Fruit fly (Drosophila melanogaster) whole organism, prepupa: Measurements from ENCODE around the gene CG7218.

ENCODE experiments used
- Blimp-1 ChIP-seq: fragments of 200-800 bp; sonication (Bioruptor generic); optimal IDR thresholded peaks from 3 replicates; lab custom pipeline; 2017; ENCODE audit warnings: missing biosample characterization, missing genetic modification characterization, mild to moderate bottlenecking, moderate library complexity, missing genetic modification reagents
- CG10631 ChIP-seq: fragments of 200-800 bp; sonication (Bioruptor generic); optimal IDR thresholded peaks from 2 replicates; lab custom pipeline; 2016; ENCODE audit warnings: missing biosample characterization, missing genetic modification characterization
- CG11294 ChIP-seq: fragments of 200-800 bp; sonication (Bioruptor generic); IDR thresholded peaks from 2 replicates; pipeline ENCODE4 v1.3.6; 2022; ENCODE audit warnings: missing biosample characterization, missing genetic modification characterization
- CG15336 ChIP-seq: fragments of 200-800 bp; sonication (Bioruptor generic); IDR thresholded peaks from 2 replicates; pipeline ENCODE4 v1.3.6; 2022; ENCODE audit warnings: missing biosample characterization, missing genetic modification characterization
- CG1621 ChIP-seq: fragments of 200-800 bp; sonication (Bioruptor generic); optimal IDR thresholded peaks from 3 replicates; lab custom pipeline; 2018; ENCODE audit warnings: missing biosample characterization, mild to moderate bottlenecking, missing genetic modification characterization
- CG3032 ChIP-seq: fragments of 200-800 bp; optimal IDR thresholded peaks from 2 replicates; lab custom pipeline; 2019; ENCODE audit warnings: missing biosample characterization, mild to moderate bottlenecking, missing genetic modification characterization, moderate library complexity
- CG31627 ChIP-seq: fragments of 200-800 bp; sonication (Bioruptor generic); optimal IDR thresholded peaks from 3 replicates; lab custom pipeline; 2016; ENCODE audit warnings: missing biosample characterization, missing genetic modification characterization
- CG34406 ChIP-seq: fragments of 200-800 bp; sonication (Bioruptor generic); optimal IDR thresholded peaks from 3 replicates; lab custom pipeline; 2016; ENCODE audit warnings: missing biosample characterization, missing genetic modification characterization
- CG3919 ChIP-seq: fragments of 200-800 bp; sonication (Bioruptor generic); optimal IDR thresholded peaks from 3 replicates; lab custom pipeline; 2016; ENCODE audit warnings: missing biosample characterization, missing genetic modification characterization
- CG4318 ChIP-seq: fragments of 200-800 bp; sonication (Bioruptor generic); optimal IDR thresholded peaks from 3 replicates; lab custom pipeline; 2017; ENCODE audit warnings: missing biosample characterization, mild to moderate bottlenecking, missing genetic modification characterization
- CG6163 ChIP-seq: fragments of 200-800 bp; sonication (Bioruptor generic); IDR thresholded peaks from 3 replicates; pipeline ENCODE4 v1.3.6; 2022; ENCODE audit warnings: missing biosample characterization, missing genetic modification characterization
- CG6792 ChIP-seq: fragments of 200-800 bp; sonication (Bioruptor generic); optimal IDR thresholded peaks from 3 replicates; lab custom pipeline; 2016; ENCODE audit warnings: missing biosample characterization, missing genetic modification characterization
- CG6808 ChIP-seq: fragments of 200-800 bp; sonication (Bioruptor generic); optimal IDR thresholded peaks from 3 replicates; lab custom pipeline; 2017; ENCODE audit warnings: missing biosample characterization, missing genetic modification characterization, mild to moderate bottlenecking, moderate library complexity, missing genetic modification reagents
- CG6854 ChIP-seq: fragments of 200-800 bp; sonication (Bioruptor generic); optimal IDR thresholded peaks from 2 replicates; lab custom pipeline; 2017; ENCODE audit warnings: missing biosample characterization, mild to moderate bottlenecking, missing genetic modification characterization
- CG8119 ChIP-seq: fragments of 200-800 bp; sonication (Bioruptor generic); IDR thresholded peaks from 3 replicates; pipeline ENCODE4 v1.3.6; 2022; ENCODE audit warnings: missing biosample characterization, missing genetic modification characterization
- CG8632 ChIP-seq: fragments of 200-800 bp; sonication (Bioruptor generic); optimal IDR thresholded peaks from 3 replicates; lab custom pipeline; 2016; ENCODE audit warnings: missing biosample characterization, missing genetic modification characterization
- Eip78C ChIP-seq: fragments of 200-800 bp; sonication (Bioruptor generic); peaks from one replicate; lab custom pipeline; 2016; ENCODE audit warnings: missing biosample characterization, missing genetic modification characterization
- Ets96B ChIP-seq: fragments of 200-800 bp; optimal IDR thresholded peaks from 2 replicates; lab custom pipeline; 2019; ENCODE audit warnings: missing biosample characterization, mild to moderate bottlenecking, missing genetic modification characterization, moderate library complexity
- Gug ChIP-seq: fragments of 200-800 bp; sonication (Bioruptor generic); IDR thresholded peaks from 2 replicates; pipeline ENCODE4 v1.3.6; 2022; ENCODE audit warnings: missing biosample characterization, missing genetic modification characterization
- Hr38 ChIP-seq: sonication (Bioruptor generic); optimal IDR thresholded peaks from 2 replicates; lab custom pipeline; 2016; ENCODE audit warnings: missing biosample characterization, missing genetic modification characterization
- Hr4 ChIP-seq: fragments of 200-800 bp; sonication (Bioruptor generic); optimal IDR thresholded peaks from 3 replicates; lab custom pipeline; 2016; ENCODE audit warnings: missing biosample characterization, missing genetic modification characterization
- Lpt ChIP-seq: fragments of 200-800 bp; sonication (Bioruptor generic); optimal IDR thresholded peaks from 3 replicates; lab custom pipeline; 2016; ENCODE audit warnings: missing biosample characterization, missing genetic modification characterization
- Met ChIP-seq: fragments of 200-800 bp; sonication (Bioruptor generic); optimal IDR thresholded peaks from 3 replicates; lab custom pipeline; 2016; ENCODE audit warnings: missing biosample characterization, missing genetic modification characterization
- OdsH ChIP-seq: fragments of 200-800 bp; sonication (Bioruptor generic); optimal IDR thresholded peaks from 3 replicates; lab custom pipeline; 2016; ENCODE audit warnings: missing biosample characterization, missing genetic modification characterization
- Smox ChIP-seq: fragments of 200-800 bp; sonication (Bioruptor generic); optimal IDR thresholded peaks from 3 replicates; lab custom pipeline; 2016; ENCODE audit warnings: missing biosample characterization, missing genetic modification characterization
- Sox102F ChIP-seq: fragments of 200-800 bp; sonication (Bioruptor generic); optimal IDR thresholded peaks from 2 replicates; lab custom pipeline; 2016; ENCODE audit warnings: missing biosample characterization, mild to moderate bottlenecking, missing genetic modification characterization
- Sox14 ChIP-seq: fragments of 200-800 bp; sonication (Bioruptor generic); optimal IDR thresholded peaks from 3 replicates; lab custom pipeline; 2016; ENCODE audit warnings: missing biosample characterization, missing genetic modification characterization
- Sox15 ChIP-seq: fragments of 200-800 bp; sonication (Bioruptor generic); optimal IDR thresholded peaks from 3 replicates; lab custom pipeline; 2016; ENCODE audit warnings: missing biosample characterization, missing genetic modification characterization
- achi ChIP-seq: fragments of 200-800 bp; sonication (Bioruptor generic); optimal IDR thresholded peaks from 3 replicates; lab custom pipeline; 2016; ENCODE audit warnings: missing biosample characterization, missing genetic modification characterization
- dac ChIP-seq: fragments of 200-800 bp; sonication (Bioruptor generic); optimal IDR thresholded peaks from 2 replicates; lab custom pipeline; 2017; ENCODE audit warnings: missing biosample characterization, mild to moderate bottlenecking, missing genetic modification characterization
- dsx ChIP-seq: fragments of 200-800 bp; optimal IDR thresholded peaks from 3 replicates; lab custom pipeline; 2019; ENCODE audit warnings: missing biosample characterization, mild to moderate bottlenecking, missing genetic modification characterization, moderate library complexity; ENCODE audit not compliant: poor library complexity, severe bottlenecking
- eg ChIP-seq: fragments of 200-800 bp; sonication (Bioruptor generic); IDR thresholded peaks from 3 replicates; pipeline ENCODE4 v1.3.6; 2022; ENCODE audit warnings: missing biosample characterization, missing genetic modification characterization
- esn ChIP-seq: fragments of 200-800 bp; sonication (Bioruptor generic); optimal IDR thresholded peaks from 2 replicates; lab custom pipeline; 2016; ENCODE audit warnings: missing biosample characterization, mild to moderate bottlenecking, missing genetic modification characterization, moderate library complexity
- fd85E ChIP-seq: fragments of 200-800 bp; sonication (Bioruptor generic); optimal IDR thresholded peaks from 3 replicates; lab custom pipeline; 2016; ENCODE audit warnings: missing biosample characterization, missing genetic modification characterization
- net ChIP-seq: fragments of 200-800 bp; sonication (Bioruptor generic); optimal IDR thresholded peaks from 3 replicates; lab custom pipeline; 2016; ENCODE audit warnings: missing biosample characterization, missing genetic modification characterization
- pdm3 ChIP-seq: fragments of 200-800 bp; sonication (Bioruptor generic); optimal IDR thresholded peaks from 3 replicates; lab custom pipeline; 2016; ENCODE audit warnings: missing biosample characterization, missing genetic modification characterization
- salr ChIP-seq, 2 experiments: fragments of 200-800 bp; sonication (Bioruptor generic); optimal IDR thresholded peaks; 3 replicates each; lab custom pipeline; 2016 to 2018; ENCODE audit warnings: missing biosample characterization in 2 of 2, missing genetic modification characterization in 2 of 2, mild to moderate bottlenecking in 1 of 2
- spab ChIP-seq: fragments of 200-800 bp; sonication (Bioruptor generic); optimal IDR thresholded peaks from 2 replicates; lab custom pipeline; 2017; ENCODE audit warnings: missing biosample characterization, mild to moderate bottlenecking, missing genetic modification characterization, missing genetic modification reagents
- ss ChIP-seq, 2 experiments: fragments of 200-800 bp; sonication (Bioruptor generic); optimal IDR thresholded peaks; 2 replicates in 1 of 2; 3 replicates in 1 of 2; lab custom pipeline; 2017 to 2018; ENCODE audit warnings: mild to moderate bottlenecking in 2 of 2, missing biosample characterization in 2 of 2, missing genetic modification characterization in 2 of 2, moderate library complexity in 1 of 2
- svp ChIP-seq: fragments of 200-800 bp; sonication (Bioruptor generic); peaks from one replicate; lab custom pipeline; 2016; ENCODE audit warnings: missing biosample characterization, missing genetic modification characterization
- topi ChIP-seq: fragments of 200-800 bp; sonication (Bioruptor generic); optimal IDR thresholded peaks from 3 replicates; lab custom pipeline; 2016; ENCODE audit warnings: missing biosample characterization, missing genetic modification characterization

CG7218 gene

DNA sequence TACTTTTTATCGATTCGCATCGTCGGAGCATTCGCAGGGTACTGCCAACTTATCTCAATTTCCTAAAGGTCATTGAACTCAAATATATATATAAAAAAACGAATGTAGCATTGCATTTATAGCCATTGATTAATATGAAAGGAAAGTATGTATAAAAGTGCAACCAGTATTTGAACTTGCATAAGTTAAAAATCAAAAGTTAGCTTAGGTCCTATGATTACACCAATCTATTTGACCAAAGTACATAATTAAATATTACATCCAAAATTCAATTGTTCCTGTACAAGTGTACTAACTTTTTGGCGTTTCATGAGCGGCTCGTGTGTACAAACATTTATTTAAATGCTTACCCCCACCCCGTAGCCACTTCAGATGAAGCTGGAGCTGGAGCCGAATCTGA, 6.7 kb downstream of the CG7218 start (continued):
- TF ChIP-seq Met (peak; percentile 64), Ets96B (tag; lab: Kevin White, UChicago) (peak; percentile 26), Sox15 (GFP tag; lab: Kevin White, UChicago) (peak; percentile 46), CG1621 (tag; lab: Kevin White, UChicago) (no peak), Sox102F (GFP tag; lab: Kevin White, UChicago) (peak; percentile 31), OdsH (GFP tag; lab: Kevin White, UChicago) (peak; percentile 49), CG4318 (GFP tag; lab: Kevin White, UChicago) (no peak)

DNA sequence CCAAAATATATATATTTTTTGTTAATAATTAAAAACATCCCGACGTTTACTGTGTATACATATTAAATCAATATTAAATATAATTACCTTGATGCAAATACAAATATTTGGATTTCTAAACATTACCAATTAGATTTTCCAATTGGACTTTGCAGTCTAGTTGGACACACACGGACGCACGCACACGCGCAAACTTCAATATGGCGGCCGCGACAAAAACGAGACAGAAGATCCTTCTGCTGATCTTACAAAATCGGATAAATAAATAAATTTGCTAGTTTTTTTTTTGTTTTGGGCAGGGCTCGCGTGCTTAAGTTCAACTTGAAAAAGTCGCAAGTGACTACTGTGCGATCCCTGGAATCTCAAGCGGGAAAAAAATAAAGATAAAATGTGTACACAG, 7.6 kb downstream of the CG7218 start:
- TF ChIP-seq dac (GFP tag; lab: Kevin White, UChicago), result no peak
- no peak for TF ChIP-seq Gug (GFP tag; lab: Robert Waterston, UW)
- no peak for TF ChIP-seq Lpt (GFP tag; lab: Kevin White, UChicago)
- TF ChIP-seq dsx, result no peak
- TF ChIP-seq pdm3 (GFP tag; lab: Kevin White, UChicago), result no peak
- TF ChIP-seq salr (GFP tag; optimal IDR thresholded peaks at IDR 0.05; lab: Kevin White, UChicago), result no peak
- TF ChIP-seq Eip78C (GFP tag; lab: Kevin White, UChicago), result no peak
- TF ChIP-seq Blimp-1 (GFP tag; lab: Kevin White, UChicago), result no peak
- TF ChIP-seq Hr38 (GFP tag; lab: Kevin White, UChicago), result no peak
- no peak for TF ChIP-seq svp (GFP tag; lab: Kevin White, UChicago)

DNA sequence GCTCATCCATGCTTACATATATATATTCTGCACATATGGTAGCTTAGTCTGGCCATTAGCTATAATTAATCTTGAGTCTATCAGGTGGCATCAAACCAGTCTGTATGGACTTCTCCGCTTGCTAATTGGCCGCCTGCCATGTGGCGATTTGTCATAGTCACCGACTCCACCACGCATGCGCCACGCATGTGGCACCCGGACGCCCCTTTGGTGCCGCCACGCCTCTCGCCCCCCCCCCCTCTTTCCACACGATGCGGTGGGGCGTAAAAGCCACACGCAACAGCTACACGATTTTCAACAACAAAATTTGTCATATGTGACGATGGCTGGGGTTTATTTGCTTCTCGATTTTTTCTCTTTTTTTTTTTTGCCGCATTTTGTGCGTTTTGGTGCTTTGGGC, 10.5 kb downstream of the CG7218 start:
- TF ChIP-seq achi (GFP tag; lab: Kevin White, UChicago), result no peak
- TF ChIP-seq ss (GFP tag; optimal IDR thresholded peaks at IDR 0.05; lab: Kevin White, UChicago), result peak in 1 of 2 experiments; percentile 57
- TF ChIP-seq CG15336 (GFP tag; lab: Robert Waterston, UW), result 0 out of 2 replicates have a peak, but pooled peaks have one; percentile 31
- TF ChIP-seq CG6163 (GFP tag; lab: Robert Waterston, UW), result 0 out of 3 replicates have a peak, but pooled peaks have one; percentile 30

DNA sequence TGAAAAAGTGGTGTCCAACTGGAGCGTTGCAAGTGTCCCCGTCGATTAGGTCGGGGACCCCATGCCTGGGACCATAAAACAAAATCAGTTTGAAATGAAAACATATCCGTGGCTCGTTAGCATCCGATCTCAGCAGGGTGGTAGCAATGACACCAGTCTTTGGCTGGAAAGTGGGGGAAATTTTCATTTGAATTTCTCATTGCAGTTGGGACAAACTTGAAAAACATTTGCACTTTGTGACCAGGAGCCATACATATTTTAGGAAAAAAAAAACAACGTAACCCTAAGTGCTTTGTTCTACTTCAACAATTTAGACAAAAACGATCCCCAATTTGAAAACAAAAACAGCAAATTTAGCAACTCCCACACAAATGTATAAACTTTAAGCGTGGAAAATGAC, 12.4 kb downstream of the CG7218 start, which contains the start of gene CG14316:
CG14316 (plus strand) TSS at position 301 of the 400 bp plus-strand sequence.
- TF ChIP-seq Smox (no peak), Sox15 (GFP tag; lab: Kevin White, UChicago) (no peak), net (GFP tag; lab: Kevin White, UChicago) (no peak), CG3919 (GFP tag; lab: Kevin White, UChicago) (no peak)

DNA sequence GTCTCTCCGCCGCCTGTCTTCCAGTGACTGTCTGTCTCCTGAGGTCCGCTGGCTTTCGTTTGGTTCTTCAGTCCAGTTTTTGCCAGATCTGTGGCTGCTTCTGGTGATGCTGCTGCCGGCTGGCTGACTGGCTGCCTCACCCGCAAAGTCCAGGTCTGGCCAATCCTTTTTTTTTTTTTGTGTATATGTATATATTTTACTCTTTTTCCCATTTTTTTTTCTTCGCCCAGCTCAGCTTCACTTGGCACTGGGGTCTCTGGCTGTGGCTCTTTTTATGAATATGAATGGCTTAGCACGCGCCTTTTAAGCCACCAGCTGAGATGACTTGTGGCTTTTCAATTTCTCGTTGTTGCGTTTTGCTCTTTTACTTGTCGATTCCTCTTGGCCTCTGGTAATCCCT, 17.6 kb downstream of the CG7218 start:
- TF ChIP-seq CG3032 (tag; lab: Kevin White, UChicago) (peak; percentile 29), CG6792 (no peak), CG11294 (GFP tag; lab: Robert Waterston, UW) (no peak), fd85E (no peak), Smox (no peak), CG8632 (GFP tag; lab: Kevin White, UChicago) (peak; percentile 1), Ets96B (tag; lab: Kevin White, UChicago) (peak; percentile 43), CG1621 (tag; lab: Kevin White, UChicago) (peak; percentile 4), esn (GFP tag; lab: Kevin White, UChicago) (no peak), Hr38 (GFP tag; lab: Kevin White, UChicago) (no peak), pdm3 (GFP tag; lab: Kevin White, UChicago) (no peak), achi (GFP tag; lab: Kevin White, UChicago) (no peak), dac (GFP tag; lab: Kevin White, UChicago) (no peak), CG6854 (peak; percentile 23), CG15336 (GFP tag; lab: Robert Waterston, UW) (peak; percentile 40; the same call in 1 of the 2 replicates), Eip78C (GFP tag; lab: Kevin White, UChicago) (peak; percentile 54), Sox102F (GFP tag; lab: Kevin White, UChicago) (no peak), CG8119 (GFP tag; lab: Robert Waterston, UW) (peak; percentile 56; the same call in 1 of the 3 replicates), CG31627 (GFP tag; lab: Kevin White, UChicago) (no peak), CG4318 (GFP tag; lab: Kevin White, UChicago) (no peak), Gug (GFP tag; lab: Robert Waterston, UW) (no peak), eg (GFP tag; lab: Robert Waterston, UW) (no peak; the same call in 2 of the 3 replicates), CG10631 (GFP tag; lab: Kevin White, UChicago) (no peak), CG34406 (GFP tag; lab: Kevin White, UChicago) (peak; percentile 6), Hr4 (GFP tag; lab: Kevin White, UChicago) (no peak), dsx (peak; percentile 46), spab (peak; percentile 67), Lpt (GFP tag; lab: Kevin White, UChicago) (peak; percentile 28), Sox14 (GFP tag; lab: Kevin White, UChicago) (no peak), topi (GFP tag; lab: Kevin White, UChicago) (no peak), CG6808 (GFP tag; lab: Kevin White, UChicago) (peak; percentile 72)
